Fruit fly (Drosophila melanogaster): ENCODE measurements around the gene Arl1.

- no peak for TF ChIP-seq CG14711 (tag; optimal IDR thresholded peaks at IDR 0.05)
- no peak for TF ChIP-seq Crg-1 (GFP tag; optimal IDR thresholded peaks at IDR 0.05)
- no peak for TF ChIP-seq Hr96 (GFP tag; optimal IDR thresholded peaks at IDR 0.05)
Observed at dm6 chr3L:16023020-16023648, 40.2 kb downstream of the Arl1 start, which contains the start of gene Notum.

Measured in whole organism, adult.